Fruit fly (Drosophila melanogaster) whole organism, embryonic: ENCODE data around the gene rb.

Source experiments
- Asciz ChIP-seq: fragments of 200-800 bp; sonication (Bioruptor generic); optimal IDR thresholded peaks from 2 replicates; lab custom pipeline; 2017; ENCODE audit warnings: missing biosample characterization, mild to moderate bottlenecking, missing genetic modification characterization, missing genetic modification reagents
- Blimp-1 ChIP-seq: fragments of 200-800 bp; sonication (Bioruptor generic); optimal IDR thresholded peaks from 3 replicates; lab custom pipeline; 2018; ENCODE audit warnings: missing biosample characterization, missing genetic modification characterization, mild to moderate bottlenecking, moderate library complexity, missing genetic modification reagents
- CG10147 ChIP-seq: fragments of 200-800 bp; sonication (Bioruptor generic); optimal IDR thresholded peaks from 2 replicates; lab custom pipeline; 2019; ENCODE audit warnings: missing biosample characterization, mild to moderate bottlenecking, missing genetic modification characterization, moderate library complexity
- CG10209 ChIP-seq: fragments of 200-800 bp; sonication (Bioruptor generic); optimal IDR thresholded peaks from 3 replicates; lab custom pipeline; 2017; ENCODE audit warnings: missing biosample characterization, mild to moderate bottlenecking, missing genetic modification characterization, missing genetic modification reagents
- CG11695 ChIP-seq: fragments of 200-800 bp; sonication (Bioruptor generic); IDR thresholded peaks from 3 replicates; pipeline ENCODE4 v1.3.6; 2022; ENCODE audit warnings: missing biosample characterization, missing genetic modification characterization
- CG15479 ChIP-seq: fragments of 200-800 bp; sonication (Bioruptor generic); optimal IDR thresholded peaks from 3 replicates; lab custom pipeline; 2019; ENCODE audit warnings: missing biosample characterization, mild to moderate bottlenecking, missing genetic modification characterization, moderate library complexity
- CG15601 ChIP-seq: fragments of 200-800 bp; sonication (Bioruptor generic); optimal IDR thresholded peaks from 3 replicates; lab custom pipeline; 2019; ENCODE audit warnings: missing biosample characterization, mild to moderate bottlenecking, missing genetic modification characterization, moderate library complexity
- CG1602 ChIP-seq: fragments of 200-800 bp; sonication (Bioruptor generic); optimal IDR thresholded peaks from 3 replicates; lab custom pipeline; 2016; ENCODE audit warnings: missing biosample characterization, missing genetic modification characterization
- CG1603 ChIP-seq: fragments of 200-800 bp; sonication (Bioruptor generic); optimal IDR thresholded peaks from 2 replicates; lab custom pipeline; 2019; ENCODE audit warnings: missing biosample characterization, mild to moderate bottlenecking, missing genetic modification characterization, moderate library complexity
- CG16863 ChIP-seq: fragments of 200-800 bp; sonication (Bioruptor generic); optimal IDR thresholded peaks from 3 replicates; lab custom pipeline; 2016; ENCODE audit warnings: missing biosample characterization, missing genetic modification characterization
- CG17361 ChIP-seq: fragments of 200-800 bp; sonication (Bioruptor generic); IDR thresholded peaks from 3 replicates; pipeline ENCODE4 v1.3.6; 2022; ENCODE audit warnings: missing biosample characterization, missing genetic modification characterization
- CG18764 ChIP-seq: fragments of 200-800 bp; sonication (Bioruptor generic); optimal IDR thresholded peaks from 3 replicates; lab custom pipeline; 2016; ENCODE audit warnings: missing biosample characterization, missing genetic modification characterization
- CG31388 ChIP-seq: fragments of 200-800 bp; sonication (Bioruptor generic); optimal IDR thresholded peaks from 2 replicates; lab custom pipeline; 2016; ENCODE audit warnings: missing biosample characterization, missing genetic modification characterization
- CG3407 ChIP-seq: fragments of 200-800 bp; sonication (Bioruptor generic); optimal IDR thresholded peaks from 2 replicates; lab custom pipeline; 2018; ENCODE audit warnings: missing biosample characterization, mild to moderate bottlenecking, missing genetic modification characterization
- CG34422 ChIP-seq: fragments of 200-800 bp; sonication (Bioruptor generic); IDR thresholded peaks from 3 replicates; pipeline ENCODE4 v1.3.6; 2022; ENCODE audit warnings: missing biosample characterization, missing genetic modification characterization
- CG3847 ChIP-seq: fragments of 200-800 bp; sonication (Bioruptor generic); IDR thresholded peaks from 2 replicates; pipeline ENCODE4 v1.3.6; 2022; ENCODE audit warnings: missing biosample characterization, missing genetic modification characterization
- CG4707 ChIP-seq: fragments of 200-800 bp; sonication (Bioruptor generic); optimal IDR thresholded peaks from 2 replicates; lab custom pipeline; 2018; ENCODE audit warnings: missing biosample characterization, mild to moderate bottlenecking, missing genetic modification characterization, moderate library complexity
- CG4854 ChIP-seq: fragments of 200-800 bp; sonication (Bioruptor generic); optimal IDR thresholded peaks from 2 replicates; lab custom pipeline; 2016; ENCODE audit warnings: missing biosample characterization, missing genetic modification characterization, inconsistent platforms
- CG6854 ChIP-seq: fragments of 200-800 bp; sonication (Bioruptor generic); optimal IDR thresholded peaks from 3 replicates; lab custom pipeline; 2017; ENCODE audit warnings: missing biosample characterization, mild to moderate bottlenecking, missing genetic modification characterization
- CG7987 ChIP-seq: fragments of 200-800 bp; sonication (Bioruptor generic); optimal IDR thresholded peaks from 2 replicates; lab custom pipeline; 2018; ENCODE audit warnings: missing biosample characterization, mild to moderate bottlenecking, missing genetic modification characterization, moderate library complexity
- CG8290 ChIP-seq, 3 experiments: fragments of 200-800 bp; sonication (Bioruptor generic); optimal IDR thresholded peaks; 2 replicates each; lab custom pipeline; 2016 to 2019; ENCODE audit warnings: missing biosample characterization in 3 of 3, missing genetic modification characterization in 3 of 3, mild to moderate bottlenecking in 2 of 3, moderate library complexity in 1 of 3
- CG8478 ChIP-seq: fragments of >200 bp; optimal IDR thresholded peaks from 2 replicates; lab custom pipeline; 2018
- CG8944 ChIP-seq: fragments of 200-800 bp; sonication (Bioruptor generic); optimal IDR thresholded peaks from 3 replicates; lab custom pipeline; 2016; ENCODE audit warnings: missing biosample characterization, missing genetic modification characterization
- CG9727 ChIP-seq: fragments of 200-800 bp; sonication (Bioruptor generic); optimal IDR thresholded peaks from 3 replicates; lab custom pipeline; 2017; ENCODE audit warnings: missing biosample characterization, mild to moderate bottlenecking, missing genetic modification characterization
- CG9876 ChIP-seq: fragments of 200-800 bp; sonication (Bioruptor generic); optimal IDR thresholded peaks from 2 replicates; lab custom pipeline; 2016; ENCODE audit warnings: missing biosample characterization, missing genetic modification characterization
- Chrac-16 ChIP-seq: fragments of 200-800 bp; sonication (Bioruptor generic); optimal IDR thresholded peaks from 3 replicates; lab custom pipeline; 2016; ENCODE audit warnings: missing biosample characterization, missing genetic modification characterization
- CkIIα-i1 ChIP-seq: fragments of 200-800 bp; sonication (Bioruptor generic); IDR thresholded peaks from 2 replicates; pipeline ENCODE4 v1.3.6; 2022; ENCODE audit warnings: missing biosample characterization, missing genetic modification characterization
- Deaf1 ChIP-seq: fragments of 200-800 bp; optimal IDR thresholded peaks from 3 replicates; lab custom pipeline; 2019; ENCODE audit warnings: missing biosample characterization, mild to moderate bottlenecking, missing genetic modification characterization, moderate library complexity
- E2f2 ChIP-seq: fragments of 200-800 bp; sonication (Bioruptor generic); IDR thresholded peaks from 2 replicates; pipeline ENCODE4 v1.3.6; 2022; ENCODE audit warnings: missing biosample characterization, missing genetic modification characterization
- Ets65A ChIP-seq: fragments of 200-800 bp; sonication (Bioruptor generic); peaks from one replicate; lab custom pipeline; 2016; ENCODE audit warnings: missing biosample characterization, missing genetic modification characterization
- Kr ChIP-seq: fragments of 200-800 bp; sonication (Bioruptor generic); optimal IDR thresholded peaks from 2 replicates; lab custom pipeline; 2017; ENCODE audit warnings: missing biosample characterization, mild to moderate bottlenecking, missing genetic modification characterization
- Med ChIP-seq: fragments of 200-800 bp; sonication (Bioruptor generic); peaks from one replicate; lab custom pipeline; 2016; ENCODE audit warnings: missing biosample characterization, missing genetic modification characterization, mild to moderate bottlenecking, inconsistent platforms, moderate library complexity
- Mes4 ChIP-seq: fragments of 200-800 bp; sonication (Bioruptor generic); optimal IDR thresholded peaks from 2 replicates; lab custom pipeline; 2016; ENCODE audit warnings: missing biosample characterization, missing genetic modification characterization
- PHDP ChIP-seq: fragments of 200-800 bp; sonication (Bioruptor generic); optimal IDR thresholded peaks from 3 replicates; lab custom pipeline; 2018; ENCODE audit warnings: missing biosample characterization, mild to moderate bottlenecking, missing genetic modification characterization, moderate library complexity
- Rx ChIP-seq: fragments of 200-800 bp; sonication (Bioruptor generic); IDR thresholded peaks from 2 replicates; pipeline ENCODE4 v1.3.6; 2022; ENCODE audit warnings: missing biosample characterization, missing genetic modification characterization
- Six4 ChIP-seq: fragments of 200-800 bp; sonication (Bioruptor generic); optimal IDR thresholded peaks from 2 replicates; lab custom pipeline; 2016; ENCODE audit warnings: missing biosample characterization, missing genetic modification characterization
- Sry-δ ChIP-seq: fragments of 200-800 bp; sonication (Bioruptor generic); optimal IDR thresholded peaks from 2 replicates; lab custom pipeline; 2016; ENCODE audit warnings: missing biosample characterization, missing genetic modification characterization
- Stat92E ChIP-seq, 3 experiments: fragments of >200 bp in 2 of 3; fragments of 200-800 bp in 1 of 3; sonication (Bioruptor generic) in 1 of 3; optimal IDR thresholded peaks; 2 replicates each; lab custom pipeline; 2017 to 2019; ENCODE audit warnings: missing biosample characterization in 3 of 3, missing genetic modification characterization in 3 of 3, mild to moderate bottlenecking in 1 of 3, moderate library complexity in 1 of 3
- Xrp1 ChIP-seq: fragments of 200-800 bp; sonication (Bioruptor generic); IDR thresholded peaks from 2 replicates; pipeline ENCODE4 v1.3.6; 2022; ENCODE audit warnings: missing biosample characterization, missing genetic modification characterization
- cad ChIP-seq: fragments of >200 bp; optimal IDR thresholded peaks from 2 replicates; lab custom pipeline; 2017; ENCODE audit warnings: missing biosample characterization, missing genetic modification characterization
- da ChIP-seq: fragments of 200-800 bp; sonication (Bioruptor generic); optimal IDR thresholded peaks from 2 replicates; lab custom pipeline; 2016; ENCODE audit warnings: missing biosample characterization, missing genetic modification characterization
- gro ChIP-seq: fragments of 200-800 bp; sonication (Bioruptor generic); optimal IDR thresholded peaks from 2 replicates; lab custom pipeline; 2016; ENCODE audit warnings: missing biosample characterization, missing genetic modification characterization
- inv ChIP-seq: fragments of 200-800 bp; sonication (Bioruptor generic); IDR thresholded peaks from 2 replicates; pipeline ENCODE4 v1.3.6; 2022; ENCODE audit warnings: missing biosample characterization, missing genetic modification characterization; ENCODE audit not compliant: partially characterized antibody
- lov ChIP-seq, 2 experiments: fragments of 200-800 bp in 1 of 2; fragments of >200 bp in 1 of 2; sonication (Bioruptor generic) in 1 of 2; IDR thresholded peaks in 1 of 2; optimal IDR thresholded peaks in 1 of 2; 2 replicates in 1 of 2; 3 replicates in 1 of 2; pipeline versions ENCODE4 v1.3.6 to Lab custom; 2017 to 2022; ENCODE audit warnings: missing biosample characterization in 1 of 2, missing genetic modification characterization in 1 of 2
- otp ChIP-seq: fragments of 200-800 bp; sonication (Bioruptor generic); IDR thresholded peaks from 3 replicates; pipeline ENCODE4, ENCODE4 v1.3.6; 2022; ENCODE audit warnings: missing biosample characterization, missing genetic modification characterization
- row ChIP-seq: fragments of 200-800 bp; sonication (Bioruptor generic); IDR thresholded peaks from 3 replicates; pipeline ENCODE4 v1.3.6; 2022; ENCODE audit warnings: missing biosample characterization, missing genetic modification characterization
- so ChIP-seq: fragments of 200-800 bp; sonication (Bioruptor generic); IDR thresholded peaks from 3 replicates; pipeline ENCODE4 v1.3.6; 2022; ENCODE audit warnings: missing biosample characterization, missing genetic modification characterization
- tin ChIP-seq: fragments of 200-800 bp; sonication (Bioruptor generic); optimal IDR thresholded peaks from 3 replicates; lab custom pipeline; 2016; ENCODE audit warnings: missing biosample characterization, missing genetic modification characterization
- tup ChIP-seq: fragments of 200-800 bp; sonication (Bioruptor generic); optimal IDR thresholded peaks from 2 replicates; lab custom pipeline; 2016; ENCODE audit warnings: missing biosample characterization, mild to moderate bottlenecking, missing genetic modification characterization, moderate library complexity
- zen2 ChIP-seq: fragments of 200-800 bp; sonication (Bioruptor generic); IDR thresholded peaks from 3 replicates; pipeline ENCODE4 v1.3.6; 2022; ENCODE audit warnings: missing biosample characterization, missing genetic modification characterization; ENCODE audit not compliant: partially characterized antibody

rb gene

dm6 chrX:4560182-4560845 is 19.9 kb upstream of the rb start:
- TF ChIP-seq lov (optimal IDR thresholded peaks at IDR 0.05; lab: Kevin White, UChicago), result no peak
- TF ChIP-seq lov (GFP tag; IDR thresholded peaks at IDR 0.05; lab: Robert Waterston, UW), result no peak
- no peak for TF ChIP-seq Sry-δ (GFP tag; lab: Kevin White, UChicago)
- TF ChIP-seq CG18764 (GFP tag; lab: Kevin White, UChicago), result no peak
- TF ChIP-seq CkIIα-i1 (GFP tag; lab: Robert Waterston, UW), result no peak
- TF ChIP-seq CG16863 (GFP tag; lab: Kevin White, UChicago), result no peak
- TF ChIP-seq Asciz (GFP tag; lab: Kevin White, UChicago), result no peak
- TF ChIP-seq otp (GFP tag; lab: Robert Waterston, UW), result 0 out of 3 replicates have a peak, but pooled peaks have one; percentile 19
- peak; percentile 31 for TF ChIP-seq CG1603 (tag; lab: Kevin White, UChicago)
- TF ChIP-seq CG4854 (GFP tag; lab: Kevin White, UChicago), result no peak
- TF ChIP-seq CG7987 (GFP tag; lab: Kevin White, UChicago), result no peak
- TF ChIP-seq CG8944 (GFP tag; lab: Kevin White, UChicago), result no peak
- TF ChIP-seq CG15601 (tag; lab: Kevin White, UChicago), result no peak
- TF ChIP-seq CG11695 (GFP tag; lab: Robert Waterston, UW), result no peak
- TF ChIP-seq CG31388 (GFP tag; lab: Kevin White, UChicago), result no peak
- no peak for TF ChIP-seq Xrp1 (GFP tag; lab: Robert Waterston, UW)
- TF ChIP-seq inv (GFP tag; lab: Robert Waterston, UW), result no peak
- TF ChIP-seq da (GFP tag; lab: Kevin White, UChicago), result no peak
- TF ChIP-seq tup, result no peak
- no peak for TF ChIP-seq zen2 (GFP tag; lab: Robert Waterston, UW)
- TF ChIP-seq CG8478 (lab: Kevin White, UChicago), result no peak
- TF ChIP-seq CG17361, result 0 out of 3 replicates have a peak, but pooled peaks have one; percentile 21
- no peak for TF ChIP-seq Rx (GFP tag; lab: Robert Waterston, UW)
- TF ChIP-seq CG9876 (GFP tag; lab: Kevin White, UChicago), result no peak
- no peak for TF ChIP-seq E2f2 (GFP tag; lab: Robert Waterston, UW)
- TF ChIP-seq Med, result peak; percentile 38
- peak; percentile 82 for TF ChIP-seq Ets65A (GFP tag; lab: Kevin White, UChicago)
- TF ChIP-seq so (GFP tag; lab: Robert Waterston, UW), result no peak
- TF ChIP-seq Mes4, result no peak
- TF ChIP-seq CG6854 (GFP tag; lab: Kevin White, UChicago), result no peak
- TF ChIP-seq CG4707 (GFP tag; lab: Kevin White, UChicago), result no peak
- TF ChIP-seq Deaf1, result no peak
- no peak for TF ChIP-seq CG1602 (GFP tag; lab: Kevin White, UChicago)
- no peak for TF ChIP-seq CG15479
- no peak for TF ChIP-seq CG3407
- no peak for TF ChIP-seq CG34422 (GFP tag; lab: Robert Waterston, UW)
- TF ChIP-seq Stat92E (GFP tag; optimal IDR thresholded peaks at IDR 0.05; lab: Kevin White, UChicago), result no peak
- TF ChIP-seq Blimp-1 (GFP tag; lab: Kevin White, UChicago), result no peak
- TF ChIP-seq Chrac-16 (GFP tag; lab: Kevin White, UChicago), result no peak
- TF ChIP-seq CG10209 (GFP tag; lab: Kevin White, UChicago), result no peak
- TF ChIP-seq gro (GFP tag; lab: Kevin White, UChicago), result no peak
- peak; percentile 8 for TF ChIP-seq Kr (GFP tag; lab: Kevin White, UChicago)
- TF ChIP-seq CG9727, result no peak
- TF ChIP-seq CG10147 (GFP tag; lab: Kevin White, UChicago), result no peak
- no peak for TF ChIP-seq cad
- TF ChIP-seq PHDP, result no peak
- no peak for TF ChIP-seq CG8290 (GFP tag; optimal IDR thresholded peaks at IDR 0.05; lab: Kevin White, UChicago)
- no peak for TF ChIP-seq CG8290 (tag; optimal IDR thresholded peaks at IDR 0.05; lab: Kevin White, UChicago)
- TF ChIP-seq Six4, result no peak
- peak; percentile 14; the same call in 1 of the 3 replicates for TF ChIP-seq row (GFP tag; lab: Robert Waterston, UW)
- TF ChIP-seq CG3847, result no peak
- no peak for TF ChIP-seq tin
